Fruit fly (Drosophila melanogaster): ENCODE data around the gene Lcp65Ab2.

The Lcp65Ab2 gene

DNA sequence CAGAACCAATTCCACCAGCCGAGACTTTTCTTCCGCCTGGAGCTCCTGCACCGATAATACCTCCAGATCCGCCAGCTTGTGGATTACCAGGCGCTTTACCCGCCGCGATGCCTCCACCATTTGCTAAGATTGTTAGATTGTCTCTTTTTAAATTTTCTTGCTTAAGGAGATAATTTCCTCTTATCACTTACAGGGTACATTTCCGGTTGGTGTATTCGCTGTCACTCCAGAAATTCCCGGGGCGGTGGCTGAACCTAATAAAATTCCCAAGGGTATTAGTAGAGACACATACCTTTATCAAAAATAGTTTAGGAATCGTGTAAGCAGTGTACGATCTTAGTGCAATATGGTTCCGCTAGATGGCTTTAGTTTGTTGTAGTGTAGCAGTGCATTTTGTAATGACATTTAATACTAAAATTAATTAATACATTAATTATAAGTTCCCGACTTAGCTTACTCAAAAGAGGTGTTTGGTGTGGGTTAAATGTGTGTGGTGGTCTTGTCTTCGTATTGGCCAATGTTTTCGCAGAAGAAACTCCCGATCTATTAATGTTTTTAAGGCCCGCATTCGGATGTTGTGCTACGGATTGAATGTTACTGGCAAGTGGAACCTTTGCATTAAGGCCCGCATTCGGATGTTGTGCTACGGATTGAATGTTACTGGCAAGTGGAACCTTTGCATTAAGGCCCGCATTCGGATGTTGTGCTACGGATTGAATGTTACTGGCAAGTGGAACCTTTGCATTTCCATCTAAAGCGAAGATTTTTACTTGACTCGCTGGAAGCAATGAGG is 21.7 kb upstream of the Lcp65Ab2 start (continued):
- TF ChIP-seq CG18476 (GFP tag; optimal IDR thresholded peaks at IDR 0.05) (peak; percentile 8), CG14441 (GFP tag; IDR thresholded peaks at IDR 0.05) (peak; percentile 72), h (optimal IDR thresholded peaks at IDR 0.05) (no peak), dpn (GFP tag; optimal IDR thresholded peaks at IDR 0.05) (peak; percentile 38 to 91), CG6689 (GFP tag; IDR thresholded peaks at IDR 0.05) (peak; percentile 66), CG12071 (GFP tag; optimal IDR thresholded peaks at IDR 0.05) (peak; percentile 92), her (GFP tag; optimal IDR thresholded peaks at IDR 0.05) (peak; percentile 64), Aef1 (GFP tag; IDR thresholded peaks at IDR 0.05) (0 out of 3 replicates have a peak, but pooled peaks have one; percentile 14), pb (GFP tag; optimal IDR thresholded peaks at IDR 0.05) (peak; percentile 84), ewg (GFP tag; optimal IDR thresholded peaks at IDR 0.05) (peak; percentile 49), Ssrp (tag; optimal IDR thresholded peaks at IDR 0.05) (peak; percentile 13), inv (GFP tag; IDR thresholded peaks at IDR 0.05; ENCODE audit: partially characterized antibody) (no peak), sob (GFP tag; IDR thresholded peaks at IDR 0.05) (peak; percentile 87), CG31388 (GFP tag; optimal IDR thresholded peaks at IDR 0.05) (no peak), az2 (GFP tag; optimal IDR thresholded peaks at IDR 0.05) (peak; percentile 32), CG16813 (GFP tag; IDR thresholded peaks at IDR 0.05; ENCODE audit: partially characterized antibody) (no peak), Adf1 (GFP tag; IDR thresholded peaks at IDR 0.05) (peak; percentile 30; the same call in 1 of the 2 replicates), Jarid2 (GFP tag; optimal IDR thresholded peaks at IDR 0.05) (peak; percentile 58), CG7928 (GFP tag; optimal IDR thresholded peaks at IDR 0.05) (peak; percentile 18), CG6272 (GFP tag; IDR thresholded peaks at IDR 0.05) (peak; percentile 55), GATAe (GFP tag; conservative IDR thresholded peaks at IDR 0.05) (no peak), sqz (GFP tag; optimal IDR thresholded peaks at IDR 0.05) (peak; percentile 74), H2.0 (GFP tag; IDR thresholded peaks at IDR 0.05) (peak; percentile 58; the same call in 1 of the 2 replicates), CG8478 (optimal IDR thresholded peaks at IDR 0.05) (no peak), NK7.1 (GFP tag; optimal IDR thresholded peaks at IDR 0.05) (peak; percentile 79), usp (GFP tag; optimal IDR thresholded peaks at IDR 0.05) (no peak), unc-4 (GFP tag; IDR thresholded peaks at IDR 0.05; ENCODE audit: partially characterized antibody) (no peak), Fer3 (tag; optimal IDR thresholded peaks at IDR 0.05) (peak; percentile 75), CG8281 (tag; optimal IDR thresholded peaks at IDR 0.05) (peak; percentile 40), Ravus (GFP tag; IDR thresholded peaks at IDR 0.05) (no peak; the same call in 1 of the 2 replicates), CG15479 (GFP tag; optimal IDR thresholded peaks at IDR 0.05) (no peak), amos (GFP tag; IDR thresholded peaks at IDR 0.05; ENCODE audit: partially characterized antibody) (no peak), Dip3 (GFP tag; optimal IDR thresholded peaks at IDR 0.05) (no peak), CG3281 (GFP tag; optimal IDR thresholded peaks at IDR 0.05) (peak; percentile 84), CG14667 (GFP tag; IDR thresholded peaks at IDR 0.05) (no peak), CG17802 (tag; optimal IDR thresholded peaks at IDR 0.05) (peak; percentile 98), sug (tag; optimal IDR thresholded peaks at IDR 0.05) (no peak), zen (tag; optimal IDR thresholded peaks at IDR 0.05) (peak; percentile 55), CG10147 (GFP tag; optimal IDR thresholded peaks at IDR 0.05) (peak; percentile 54), Ptx1 (GFP tag; IDR thresholded peaks at IDR 0.05) (peak; percentile 78), fd64A (GFP tag; optimal IDR thresholded peaks at IDR 0.05) (no peak), Fer2 (tag; optimal IDR thresholded peaks at IDR 0.05) (peak; percentile 20), CG18011 (GFP tag; optimal IDR thresholded peaks at IDR 0.05) (no peak), Sry-δ (GFP tag; optimal IDR thresholded peaks at IDR 0.05) (peak; percentile 31), pfk (GFP tag; optimal IDR thresholded peaks at IDR 0.05) (peak; percentile 60), Dp (GFP tag; optimal IDR thresholded peaks at IDR 0.05) (no peak), vvl (GFP tag; IDR thresholded peaks at IDR 0.05) (peak; percentile 96), NC2α (GFP tag; optimal IDR thresholded peaks at IDR 0.05) (peak; percentile 23), hkb (optimal IDR thresholded peaks at IDR 0.05) (peak; percentile 59), hkb (GFP tag; IDR thresholded peaks at IDR 0.05) (peak; percentile 91)

All from whole organism, embryonic.